Worm (Caenorhabditis elegans): ENCODE results near the gene nhr-197.

The nhr-197 gene

DNA sequence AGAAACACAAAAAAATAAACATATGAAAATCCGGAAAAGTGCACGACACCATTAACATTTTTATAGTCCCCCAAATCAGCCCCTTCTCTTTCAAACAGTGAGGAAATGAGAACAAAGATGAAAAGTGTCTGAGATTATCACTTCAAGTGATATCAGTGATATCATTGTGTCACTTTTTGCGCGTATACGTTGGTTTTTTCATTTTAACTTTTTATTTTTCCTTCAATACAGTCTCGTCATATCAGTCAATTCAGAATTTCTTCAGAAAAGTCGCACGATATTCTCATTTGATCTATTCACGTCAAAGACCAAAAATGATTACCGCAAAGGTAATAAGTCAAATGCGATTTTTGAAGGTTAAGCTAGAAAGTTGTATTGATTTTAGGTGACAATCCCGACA is 17.0 kb downstream of the nhr-197 start, which contains the start of gene twk-34:
Gene twk-34, plus strand, starts transcription at position 216 of the 400 bp plus-strand sequence.
- TF ChIP-seq php-3 (GFP tag; IDR thresholded peaks at IDR 0.05) (no peak), dmd-9 (GFP tag; IDR thresholded peaks at IDR 0.05) (no peak), unc-62 (GFP tag; optimal IDR thresholded peaks at IDR 0.05 in 1 of 2) (no peak), unc-62 (tag; optimal IDR thresholded peaks at IDR 0.05) (no peak), mes-2 (tag; optimal IDR thresholded peaks at IDR 0.05; ENCODE audit: poor library complexity, severe bottlenecking) (no peak), dmd-6 (GFP tag; IDR thresholded peaks at IDR 0.05) (peak; percentile 21; the same call in 1 of the 2 replicates), ceh-20 (GFP tag; IDR thresholded peaks at IDR 0.05) (no peak), nhr-28 (tag; optimal IDR thresholded peaks at IDR 0.05) (peak; percentile 7), mxl-3 (GFP tag; optimal IDR thresholded peaks at IDR 0.05) (no peak), nhr-6 (tag; optimal IDR thresholded peaks at IDR 0.05) (no peak), gei-8 (GFP tag; optimal IDR thresholded peaks at IDR 0.05) (no peak), lin-39 (tag; optimal IDR thresholded peaks at IDR 0.05) (no peak), mxl-2 (GFP tag; conservative IDR thresholded peaks at IDR 0.05) (no peak), dmd-8 (GFP tag; IDR thresholded peaks at IDR 0.05) (no peak), mdl-1 (tag; optimal IDR thresholded peaks at IDR 0.05) (no peak), ces-1 (GFP tag; optimal IDR thresholded peaks at IDR 0.05) (no peak), madf-9 (GFP tag; conservative IDR thresholded peaks at IDR 0.05) (no peak), F26F4.8 (GFP tag; conservative IDR thresholded peaks at IDR 0.05) (no peak)

DNA sequence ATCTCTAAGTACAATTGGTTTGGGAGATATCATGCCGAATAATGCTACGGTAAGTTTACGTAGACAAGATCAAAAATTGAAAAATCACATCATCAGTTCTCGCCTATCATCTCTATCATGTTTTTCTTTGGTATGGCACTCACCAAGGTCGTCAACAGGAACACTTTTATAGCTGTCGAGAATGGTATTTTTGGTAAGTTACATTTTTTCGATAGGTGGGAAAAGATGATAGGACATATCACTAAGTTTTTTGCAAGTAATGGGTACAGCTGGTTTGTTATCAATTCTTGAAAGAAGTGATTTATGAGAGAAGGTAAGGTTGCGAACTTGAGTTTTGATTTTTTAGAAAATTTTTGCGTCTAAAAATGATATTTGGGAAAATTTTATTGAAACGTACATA is 20.2 kb downstream of the nhr-197 start:
- TF ChIP-seq nhr-28 (tag; optimal IDR thresholded peaks at IDR 0.05) = peak; percentile 55
- TF ChIP-seq attf-4 (tag; optimal IDR thresholded peaks at IDR 0.05) = no peak
- TF ChIP-seq spr-3 (GFP tag; optimal IDR thresholded peaks at IDR 0.05) = no peak
- TF ChIP-seq ZK546.5 (tag; optimal IDR thresholded peaks at IDR 0.05) = no peak
- no peak for TF ChIP-seq T26A8.4 (GFP tag; IDR thresholded peaks at IDR 0.05)
- no peak for TF ChIP-seq nhr-102 (tag; optimal IDR thresholded peaks at IDR 0.05)
- TF ChIP-seq nhr-77 (tag; optimal IDR thresholded peaks at IDR 0.05) = no peak
- no peak for TF ChIP-seq ztf-11 (tag; optimal IDR thresholded peaks at IDR 0.05)
- TF ChIP-seq ZK337.2 (GFP tag; IDR thresholded peaks at IDR 0.05) = no peak
- no peak for TF ChIP-seq rbr-2 (tag; optimal IDR thresholded peaks at IDR 0.05)
- no peak for TF ChIP-seq tag-97 (GFP tag; IDR thresholded peaks at IDR 0.05)
- no peak for TF ChIP-seq nhr-48 (tag; optimal IDR thresholded peaks at IDR 0.05)
- peak in 1 of 2 experiments; percentile 81 for TF ChIP-seq unc-62 (GFP tag; optimal IDR thresholded peaks at IDR 0.05 in 1 of 2)
- TF ChIP-seq unc-62 (tag; optimal IDR thresholded peaks at IDR 0.05) = no peak
- TF ChIP-seq dmd-8 (GFP tag; IDR thresholded peaks at IDR 0.05) = no peak
- no peak for TF ChIP-seq lin-29 (GFP tag; IDR thresholded peaks at IDR 0.05)
- TF ChIP-seq tra-1 (GFP tag; IDR thresholded peaks at IDR 0.05) = 0 out of 2 replicates have a peak, but pooled peaks have one; percentile 31
- TF ChIP-seq sdz-12 (GFP tag; optimal IDR thresholded peaks at IDR 0.05) = no peak
- no peak for TF ChIP-seq zag-1 (tag; optimal IDR thresholded peaks at IDR 0.05)
- 0 out of 2 replicates have a peak, but pooled peaks have one; percentile 20 for TF ChIP-seq ceh-20 (GFP tag; IDR thresholded peaks at IDR 0.05)

DNA sequence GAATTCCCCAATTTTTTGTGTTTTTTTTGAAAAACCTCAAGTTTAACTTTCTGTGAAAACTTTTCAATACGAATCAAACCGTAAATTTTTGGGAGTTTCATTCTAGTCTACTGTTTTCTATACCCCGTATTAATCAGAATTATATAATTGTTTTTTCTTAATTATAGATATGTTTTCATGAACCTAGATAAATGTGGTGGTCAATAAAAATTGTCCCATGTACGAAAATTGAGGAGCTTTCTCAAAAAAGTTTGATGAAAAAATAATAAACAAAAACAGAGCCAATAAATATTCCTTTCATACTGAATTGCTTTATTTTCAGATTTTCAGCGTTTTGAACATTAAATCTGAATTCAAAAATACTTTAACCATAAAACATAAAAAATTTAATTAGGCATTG is 22.6 kb downstream of the nhr-197 start, which contains the start of gene Y6E2A.1:
Gene Y6E2A.1, minus strand, starts transcription at position 101 of the 400 bp plus-strand sequence.
- TF ChIP-seq nhr-41 (GFP tag; IDR thresholded peaks at IDR 0.05) (no peak), ceh-32 (tag; optimal IDR thresholded peaks at IDR 0.05; ENCODE audit: poor library complexity) (no peak), nhr-42 (GFP tag; IDR thresholded peaks at IDR 0.05) (no peak), mdt-29 (GFP tag; IDR thresholded peaks at IDR 0.05) (no peak), zip-11 (GFP tag; IDR thresholded peaks at IDR 0.05) (no peak), egl-27 (tag; optimal IDR thresholded peaks at IDR 0.05) (no peak), rbr-2 (tag; optimal IDR thresholded peaks at IDR 0.05) (no peak), lin-15B (tag; optimal IDR thresholded peaks at IDR 0.05) (no peak), unc-130 (GFP tag; optimal IDR thresholded peaks at IDR 0.05) (no peak), madf-5 (GFP tag; IDR thresholded peaks at IDR 0.05) (no peak), unc-62 (GFP tag; optimal IDR thresholded peaks at IDR 0.05 in 1 of 2) (no peak), unc-62 (tag; optimal IDR thresholded peaks at IDR 0.05) (no peak), dmd-6 (GFP tag; IDR thresholded peaks at IDR 0.05) (no peak), mep-1 (tag; optimal IDR thresholded peaks at IDR 0.05) (no peak), D1046.2 (GFP tag; IDR thresholded peaks at IDR 0.05) (no peak), F37D6.2 (tag; optimal IDR thresholded peaks at IDR 0.05) (no peak), aha-1 (tag) (no peak), saeg-2 (GFP tag; IDR thresholded peaks at IDR 0.05) (no peak), fkh-10 (GFP tag; optimal IDR thresholded peaks at IDR 0.05) (no peak)
